Worm (Caenorhabditis elegans) whole organism, L3 larva: ENCODE results near the gene F22E12.1.

Experiments
- aly-2 ChIP-seq: fragments of 150-350 bp; optimal IDR thresholded peaks from 2 replicates; lab custom pipeline; 2014; ENCODE audit warnings: missing biosample characterization, missing genetic modification characterization
- ama-1 ChIP-seq: fragments of 150-350 bp; optimal IDR thresholded peaks from 2 replicates; lab custom pipeline; 2018
- ceh-82 ChIP-seq: fragments of 150-350 bp; optimal IDR thresholded peaks from 2 replicates; lab custom pipeline; 2014; ENCODE audit warnings: missing biosample characterization, missing genetic modification characterization
- ceh-9 ChIP-seq: sonication (generic microtip); optimal IDR thresholded peaks from 2 replicates; lab custom pipeline; 2018; ENCODE audit warnings: missing biosample characterization, missing genetic modification characterization
- daf-12 ChIP-seq: fragments of 150-350 bp; optimal IDR thresholded peaks from 2 replicates; lab custom pipeline; 2014; ENCODE audit warnings: missing biosample characterization, missing genetic modification reagents, missing genetic modification characterization
- egl-5 ChIP-seq: fragments of 150-350 bp; optimal IDR thresholded peaks from 2 replicates; lab custom pipeline; 2017; ENCODE audit warnings: missing biosample characterization, missing genetic modification reagents, missing genetic modification characterization, inconsistent platforms
- elt-2 ChIP-seq: sonication (generic microtip); optimal IDR thresholded peaks from 2 replicates; lab custom pipeline; 2016; ENCODE audit warnings: missing genetic modification reagents, mild to moderate bottlenecking, missing genetic modification characterization, missing compliant biosample characterization
- elt-3 ChIP-seq, 3 experiments: fragments of 150-350 bp in 1 of 3; sonication (generic microtip) in 2 of 3; optimal IDR thresholded peaks; 2 replicates in 2 of 3; 4 replicates in 1 of 3; lab custom pipeline; 2014 to 2017; ENCODE audit warnings: missing biosample characterization in 3 of 3, missing genetic modification characterization in 3 of 3
- hmg-11 ChIP-seq: sonication (generic microtip); optimal IDR thresholded peaks from 2 replicates; lab custom pipeline; 2016; ENCODE audit warnings: missing genetic modification characterization, missing compliant biosample characterization
- jun-1 ChIP-seq: fragments of 150-350 bp; optimal IDR thresholded peaks from 2 replicates; lab custom pipeline; 2014; ENCODE audit warnings: missing biosample characterization, missing genetic modification reagents, missing genetic modification characterization
- lin-15B ChIP-seq: fragments of 150-350 bp; optimal IDR thresholded peaks from 2 replicates; lab custom pipeline; 2014; ENCODE audit warnings: missing biosample characterization, missing genetic modification characterization
- lin-39 ChIP-seq: fragments of 150-350 bp; optimal IDR thresholded peaks from 2 replicates; lab custom pipeline; 2018; ENCODE audit warnings: missing biosample characterization, missing genetic modification reagents, missing genetic modification characterization
- lsy-12 ChIP-seq: sonication (generic microtip); optimal IDR thresholded peaks from 2 replicates; lab custom pipeline; 2016; ENCODE audit warnings: mild to moderate bottlenecking, missing genetic modification characterization, missing compliant biosample characterization
- mml-1 ChIP-seq: fragments of 150-350 bp; sonication (generic microtip); optimal IDR thresholded peaks from 3 replicates; lab custom pipeline; 2014; ENCODE audit warnings: missing biosample characterization, missing genetic modification characterization
- nfya-1 ChIP-seq: sonication (generic microtip); optimal IDR thresholded peaks from 2 replicates; lab custom pipeline; 2017; ENCODE audit warnings: missing genetic modification characterization, mild to moderate bottlenecking, missing compliant biosample characterization, antibody characterized with exemption, moderate library complexity; ENCODE audit not compliant: insufficient read depth
- nhr-12 ChIP-seq: fragments of 150-350 bp; optimal IDR thresholded peaks from 2 replicates; lab custom pipeline; 2014; ENCODE audit warnings: missing biosample characterization, missing genetic modification characterization
- nhr-23 ChIP-seq: fragments of 150-350 bp; optimal IDR thresholded peaks from 2 replicates; lab custom pipeline; 2014; ENCODE audit warnings: missing biosample characterization, missing genetic modification reagents, missing genetic modification characterization
- nhr-25 ChIP-seq: sonication (generic microtip); optimal IDR thresholded peaks from 2 replicates; lab custom pipeline; 2017; ENCODE audit warnings: missing biosample characterization, missing genetic modification characterization
- nhr-43 ChIP-seq: sonication (generic microtip); optimal IDR thresholded peaks from 2 replicates; lab custom pipeline; 2016; ENCODE audit warnings: mild to moderate bottlenecking, missing genetic modification characterization, missing compliant biosample characterization; ENCODE audit not compliant: poor library complexity, severe bottlenecking
- nhr-77 ChIP-seq: fragments of 150-350 bp; optimal IDR thresholded peaks from 2 replicates; lab custom pipeline; 2014; ENCODE audit warnings: missing biosample characterization, missing genetic modification characterization
- pqm-1 ChIP-seq: fragments of 150-350 bp; optimal IDR thresholded peaks from 2 replicates; lab custom pipeline; 2017; ENCODE audit warnings: missing biosample characterization, missing genetic modification characterization, inconsistent platforms
- sea-2 ChIP-seq: fragments of 150-350 bp; sonication (generic microtip); optimal IDR thresholded peaks from 4 replicates; lab custom pipeline; 2014; ENCODE audit warnings: missing biosample characterization, missing genetic modification reagents, missing genetic modification characterization
- tbx-2 ChIP-seq: sonication (generic microtip); optimal IDR thresholded peaks from 2 replicates; lab custom pipeline; 2016; ENCODE audit warnings: mild to moderate bottlenecking, missing genetic modification characterization, missing compliant biosample characterization
- unc-39 ChIP-seq: sonication (generic microtip); optimal IDR thresholded peaks from 4 replicates; lab custom pipeline; 2017; ENCODE audit warnings: missing biosample characterization, missing genetic modification characterization
- unc-62 ChIP-seq: fragments of 150-350 bp; sonication (generic microtip); optimal IDR thresholded peaks from 4 replicates; lab custom pipeline; 2014; ENCODE audit warnings: missing biosample characterization, missing genetic modification reagents, missing genetic modification characterization
- ztf-11 ChIP-seq: fragments of 150-350 bp; optimal IDR thresholded peaks from 2 replicates; lab custom pipeline; 2014; ENCODE audit warnings: missing biosample characterization, missing genetic modification characterization

Gene F22E12.1

DNA sequence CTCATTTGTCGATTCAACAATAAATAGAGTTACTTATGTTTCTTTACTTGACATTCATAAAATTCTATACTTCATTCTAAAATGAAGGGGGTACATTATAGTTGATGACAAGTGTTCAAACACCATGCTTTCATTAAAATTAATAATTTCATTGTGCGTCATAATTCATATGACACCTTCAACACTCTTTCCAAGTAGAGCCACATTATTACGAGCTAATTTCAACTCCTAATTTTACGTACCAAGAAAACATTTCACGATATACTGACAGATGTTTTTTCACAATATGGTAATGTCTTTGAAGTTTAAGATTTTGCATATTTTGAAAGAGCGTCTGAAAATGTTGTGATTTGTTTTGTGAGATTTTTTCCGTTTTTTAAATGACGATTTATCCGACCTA, 8.3 kb upstream of the F22E12.1 start:
- TF ChIP-seq elt-2 (no peak), lsy-12 (no peak), tbx-2 (no peak), sea-2 (GFP tag; lab: Kevin White, UChicago) (no peak), ama-1 (no peak), mml-1 (no peak), hmg-11 (tag; lab: Kevin White, UChicago) (no peak), lin-39 (no peak), ceh-9 (tag; lab: Kevin White, UChicago) (no peak), daf-12 (no peak), nfya-1 (no peak), ztf-11 (tag; lab: Kevin White, UChicago) (no peak), unc-39 (tag; lab: Kevin White, UChicago) (no peak), pqm-1 (tag; lab: Kevin White, UChicago) (no peak), nhr-12 (tag; lab: Kevin White, UChicago) (no peak), nhr-77 (tag; lab: Kevin White, UChicago) (no peak), jun-1 (tag; lab: Kevin White, UChicago) (no peak)

DNA sequence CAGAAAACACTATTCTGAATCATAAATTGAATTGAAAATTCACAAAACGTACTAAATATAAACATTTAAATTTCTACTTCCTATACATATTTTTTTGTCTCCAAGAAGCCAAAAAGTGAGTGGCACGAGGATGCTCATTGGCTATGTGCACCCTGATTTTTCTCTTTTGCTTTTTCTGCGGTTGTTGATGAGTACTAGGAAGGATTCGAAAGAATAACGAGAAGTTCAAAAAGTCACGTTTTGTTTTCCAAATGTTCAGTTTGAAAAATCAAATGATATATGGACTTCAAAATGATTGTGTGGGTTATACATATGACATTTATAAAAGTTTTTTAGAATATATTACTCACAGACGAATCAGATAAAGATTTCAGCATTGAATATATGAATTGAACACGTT, 7.6 kb upstream of the F22E12.1 start:
- TF ChIP-seq lin-39 (peak; percentile 26), elt-3 (tag; optimal IDR thresholded peaks at IDR 0.05; lab: Kevin White, UChicago) (no peak), ama-1 (peak; percentile 1), nhr-43 (peak; percentile 14), daf-12 (no peak), aly-2 (tag; lab: Kevin White, UChicago) (no peak), nfya-1 (peak; percentile 39)

DNA sequence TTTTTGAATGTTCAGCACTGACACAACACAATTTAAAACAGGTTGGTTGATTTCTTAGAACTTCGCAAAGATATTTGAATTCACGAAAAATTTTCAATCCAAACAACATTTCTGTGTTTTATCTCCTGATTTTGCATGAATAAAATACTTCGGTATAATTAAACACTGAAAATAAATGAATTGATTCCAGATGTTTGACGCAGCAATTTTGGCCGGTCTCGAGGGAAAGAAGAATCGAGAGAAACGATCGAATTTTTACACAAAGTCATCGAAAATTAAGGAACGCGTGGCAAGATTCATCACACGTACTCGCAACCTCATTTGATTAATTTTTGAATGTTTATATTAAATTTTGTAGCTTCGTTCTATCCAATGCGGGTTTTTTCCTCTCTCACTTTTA, 7.0 kb upstream of the F22E12.1 start:
- TF ChIP-seq unc-62 (GFP tag; lab: Kevin White, UChicago) (no peak), ceh-82 (tag; lab: Kevin White, UChicago) (no peak), elt-3 (tag; optimal IDR thresholded peaks at IDR 0.05; lab: Kevin White, UChicago) (no peak), nhr-25 (tag; lab: Kevin White, UChicago) (no peak)

DNA sequence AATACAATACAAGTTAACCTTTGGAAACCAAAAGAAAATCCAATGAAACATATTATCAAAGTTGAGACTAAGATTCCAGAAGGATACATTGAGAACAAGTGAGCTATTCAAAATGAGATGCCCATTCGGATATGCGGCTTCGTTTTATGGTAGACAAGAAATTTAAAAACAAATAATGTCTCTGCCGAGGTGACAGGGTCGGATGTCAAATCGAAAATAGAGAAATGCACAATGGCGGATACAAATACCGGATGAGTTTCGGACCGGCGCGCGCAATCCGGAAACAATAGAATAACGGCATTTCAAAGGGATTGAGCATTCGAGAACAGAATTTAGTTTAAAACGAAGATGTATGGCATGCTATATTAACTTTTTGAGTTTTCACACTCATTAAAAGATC, 6.1 kb upstream of the F22E12.1 start, which contains the start of gene F22E12.3:
F22E12.3 (minus strand) TSS at position 101 of the 400 bp plus-strand sequence.
- TF ChIP-seq lin-15B (tag; lab: Kevin White, UChicago) (no peak), ama-1 (peak; percentile 10)

DNA sequence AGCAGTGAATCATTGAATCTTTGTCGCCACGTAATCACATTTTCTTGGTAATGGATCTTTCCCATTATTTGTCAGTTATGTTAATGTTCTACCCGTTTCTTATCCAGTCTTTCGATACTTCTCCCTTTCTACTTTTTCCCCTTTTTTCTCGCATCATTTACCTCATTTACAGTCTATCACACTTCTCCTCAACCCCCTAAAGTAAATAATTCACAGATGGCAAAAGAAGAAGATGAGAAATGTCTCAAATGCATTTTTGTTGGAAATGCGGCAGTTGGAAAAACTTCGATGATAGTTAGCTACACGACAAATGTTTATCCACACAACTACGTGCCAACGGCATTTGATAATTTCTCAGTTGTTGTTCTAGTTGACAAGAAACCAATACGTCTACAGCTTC, 4.9 kb upstream of the F22E12.1 start, which contains the start of gene chw-1:
chw-1 (plus strand) TSS at position 217 of the 400 bp plus-strand sequence.
- TF ChIP-seq nhr-12 (tag; lab: Kevin White, UChicago) (no peak), lsy-12 (no peak), egl-5 (no peak), nhr-23 (no peak), nfya-1 (no peak)

DNA sequence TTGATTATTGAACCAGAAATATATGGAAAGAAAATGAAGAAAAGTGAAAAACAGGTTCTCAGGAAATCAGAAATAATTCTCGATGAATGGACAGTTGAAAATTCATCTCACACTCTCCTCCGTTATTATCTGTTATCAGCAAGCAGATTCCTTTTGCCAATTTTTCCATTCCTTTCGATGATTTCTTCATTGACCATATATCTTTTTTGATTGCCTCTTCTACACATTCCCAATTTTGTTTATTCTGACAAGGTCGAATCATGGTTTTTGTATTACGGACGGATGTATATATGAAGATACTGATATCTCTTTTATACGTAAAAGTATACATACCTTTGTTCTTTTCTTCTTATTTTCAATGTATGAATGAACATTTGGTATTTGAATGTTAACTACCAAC, 3.5 kb upstream of the F22E12.1 start:
- TF ChIP-seq ceh-82 (tag; lab: Kevin White, UChicago) (no peak), nhr-43 (peak; percentile 34), elt-3 (tag; optimal IDR thresholded peaks at IDR 0.05; lab: Kevin White, UChicago) (peak in 1 of 3 experiments; percentile 9), hmg-11 (tag; lab: Kevin White, UChicago) (no peak), nhr-12 (tag; lab: Kevin White, UChicago) (no peak)

DNA sequence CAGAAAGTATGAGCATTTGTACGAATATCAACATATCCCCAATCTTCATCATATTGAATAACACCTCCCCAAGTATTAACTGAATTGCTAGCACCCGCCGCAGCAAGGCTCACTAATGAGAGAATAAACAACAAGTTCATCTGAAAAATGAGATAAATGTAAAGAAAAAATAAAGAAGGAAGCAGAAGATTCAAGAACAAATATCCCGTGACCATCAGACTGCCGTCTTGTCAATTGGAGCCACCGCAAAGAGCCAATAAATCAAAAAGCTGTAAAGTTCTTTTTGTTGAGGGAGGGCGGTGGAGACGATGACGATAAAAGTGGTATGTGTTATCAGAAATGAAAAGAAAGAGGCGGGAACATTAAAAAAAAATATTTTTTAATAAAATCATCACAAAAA, 3.7 kb downstream of the F22E12.1 start, which contains the start of gene Y32F6A.5:
Y32F6A.5 (minus strand) TSS at position 140 of the 400 bp plus-strand sequence.
- TF ChIP-seq nfya-1 (peak; percentile 32), jun-1 (tag; lab: Kevin White, UChicago) (no peak)
